Fruit fly (Drosophila melanogaster) whole organism, wandering third instar larva: ENCODE measurements around the gene LysRS.

Source experiments
- Abd-B ChIP-seq: fragments of >200 bp; optimal IDR thresholded peaks from 2 replicates; lab custom pipeline; 2017; ENCODE audit warnings: missing biosample characterization, missing genetic modification characterization
- CG32264 ChIP-seq: fragments of 200-800 bp; sonication (Bioruptor generic); optimal IDR thresholded peaks from 2 replicates; lab custom pipeline; 2016; ENCODE audit warnings: missing biosample characterization, missing genetic modification characterization
- CrebA ChIP-seq: fragments of 200-800 bp; sonication (Bioruptor generic); optimal IDR thresholded peaks from 2 replicates; lab custom pipeline; 2016; ENCODE audit warnings: missing biosample characterization, mild to moderate bottlenecking, missing genetic modification characterization, borderline replicate concordance
- Dfd ChIP-seq: fragments of >200 bp; optimal IDR thresholded peaks from 2 replicates; lab custom pipeline; 2017; ENCODE audit warnings: missing biosample characterization, missing genetic modification characterization
- Dif ChIP-seq: fragments of 200-275, 200-300 bp; sonication (Bioruptor generic); optimal IDR thresholded peaks from 2 replicates; lab custom pipeline; 2018; ENCODE audit warnings: missing biosample characterization, missing genetic modification characterization; ENCODE audit not compliant: partially characterized antibody
- HLH106 ChIP-seq: fragments of 200-800 bp; optimal IDR thresholded peaks from 3 replicates; lab custom pipeline; 2019; ENCODE audit warnings: missing biosample characterization, mild to moderate bottlenecking, missing genetic modification characterization, moderate library complexity
- Hnf4 ChIP-seq: fragments of 200-800 bp; sonication (Bioruptor generic); optimal IDR thresholded peaks from 2 replicates; lab custom pipeline; 2016; ENCODE audit warnings: missing biosample characterization, mild to moderate bottlenecking, missing genetic modification characterization
- Hr78 ChIP-seq: fragments of >200 bp; optimal IDR thresholded peaks from 2 replicates; lab custom pipeline; 2017; ENCODE audit warnings: missing biosample characterization, missing genetic modification characterization
- Hr83 ChIP-seq: fragments of 200-300 bp; sonication (Bioruptor generic); optimal IDR thresholded peaks from 2 replicates; lab custom pipeline; 2016; ENCODE audit warnings: missing biosample characterization, mild to moderate bottlenecking, missing genetic modification characterization, moderate library complexity; ENCODE audit not compliant: poor library complexity, severe bottlenecking
- Jra ChIP-seq: sonication (Bioruptor generic); optimal IDR thresholded peaks from 2 replicates; lab custom pipeline; 2016; ENCODE audit warnings: missing biosample characterization, missing genetic modification characterization
- Mio ChIP-seq: sonication (Bioruptor generic); optimal IDR thresholded peaks from 2 replicates; lab custom pipeline; 2016; ENCODE audit warnings: missing biosample characterization, missing genetic modification characterization
- N ChIP-seq: fragments of >200 bp; optimal IDR thresholded peaks from 2 replicates; lab custom pipeline; 2018; ENCODE audit warnings: missing biosample characterization, missing external identifiers, missing genetic modification characterization
- OdsH ChIP-seq: fragments of 200-800 bp; sonication (Bioruptor generic); optimal IDR thresholded peaks from 2 replicates; lab custom pipeline; 2016; ENCODE audit warnings: missing biosample characterization, mild to moderate bottlenecking, missing genetic modification characterization
- Rel ChIP-seq, 2 experiments: fragments of 200-800 bp; sonication (Bioruptor generic) in 1 of 2; optimal IDR thresholded peaks; 2 replicates in 1 of 2; 3 replicates in 1 of 2; lab custom pipeline; 2016 to 2019; ENCODE audit warnings: mild to moderate bottlenecking in 2 of 2, missing biosample characterization in 2 of 2, missing genetic modification characterization in 2 of 2, moderate library complexity in 1 of 2
- Sp1 ChIP-seq: fragments of 200-800 bp; sonication (Bioruptor generic); optimal IDR thresholded peaks from 3 replicates; lab custom pipeline; 2019; ENCODE audit warnings: missing biosample characterization, mild to moderate bottlenecking, missing genetic modification characterization, moderate library complexity
- Vsx2 ChIP-seq: fragments of 200-300, 225-300 bp; sonication (Bioruptor generic); optimal IDR thresholded peaks from 2 replicates; lab custom pipeline; 2018; ENCODE audit warnings: missing biosample characterization, missing genetic modification characterization; ENCODE audit not compliant: partially characterized antibody
- br ChIP-seq: fragments of 200-800 bp; sonication (Bioruptor generic); optimal IDR thresholded peaks from 2 replicates; lab custom pipeline; 2016; ENCODE audit warnings: missing biosample characterization, missing genetic modification characterization
- brk ChIP-seq: fragments of 200-800 bp; sonication (Bioruptor generic); optimal IDR thresholded peaks from 2 replicates; lab custom pipeline; 2016; ENCODE audit warnings: missing biosample characterization, mild to moderate bottlenecking, missing genetic modification characterization
- dl ChIP-seq, 2 experiments: fragments of 175-275, 200-275 bp in 1 of 2; fragments of 200-275 bp in 1 of 2; sonication (Bioruptor generic); optimal IDR thresholded peaks; lab custom pipeline; 2018; ENCODE audit warnings: mild to moderate bottlenecking in 2 of 2, missing biosample characterization in 2 of 2, missing genetic modification characterization in 2 of 2, moderate library complexity in 2 of 2; ENCODE audit not compliant: partially characterized antibody in 2 of 2, insufficient read depth in 1 of 2
- dmrt93B ChIP-seq: fragments of 200-800 bp; sonication (Bioruptor generic); optimal IDR thresholded peaks from 2 replicates; lab custom pipeline; 2018; ENCODE audit warnings: missing biosample characterization, mild to moderate bottlenecking, missing genetic modification characterization
- dsf ChIP-seq: sonication (Bioruptor generic); optimal IDR thresholded peaks from 2 replicates; lab custom pipeline; 2016; ENCODE audit warnings: missing biosample characterization, missing genetic modification characterization, borderline replicate concordance
- ey ChIP-seq: fragments of 200-800 bp; sonication (Bioruptor generic); optimal IDR thresholded peaks from 2 replicates; lab custom pipeline; 2016; ENCODE audit warnings: missing biosample characterization, missing genetic modification characterization
- foxo ChIP-seq, 2 experiments: fragments of 200-800 bp; sonication (Bioruptor generic); optimal IDR thresholded peaks; 2 replicates in 1 of 2; 3 replicates in 1 of 2; lab custom pipeline; 2016 to 2017; ENCODE audit warnings: missing biosample characterization in 2 of 2, missing genetic modification characterization in 2 of 2
- fru ChIP-seq: fragments of 200-800 bp; sonication (Bioruptor generic); optimal IDR thresholded peaks from 3 replicates; lab custom pipeline; 2016; ENCODE audit warnings: missing biosample characterization, mild to moderate bottlenecking, missing genetic modification characterization
- h ChIP-seq: fragments of 200-800 bp; sonication (Bioruptor generic); optimal IDR thresholded peaks from 3 replicates; lab custom pipeline; 2016; ENCODE audit warnings: missing biosample characterization, mild to moderate bottlenecking, missing genetic modification characterization
- jim ChIP-seq: fragments of 175-275, 200-325 bp; sonication (Bioruptor generic); optimal IDR thresholded peaks from 2 replicates; lab custom pipeline; 2016; ENCODE audit warnings: missing biosample characterization, mild to moderate bottlenecking, missing genetic modification characterization
- lola ChIP-seq: fragments of >200 bp; optimal IDR thresholded peaks from 2 replicates; lab custom pipeline; 2017; ENCODE audit warnings: missing biosample characterization, missing genetic modification characterization
- pan ChIP-seq: fragments of >200 bp; optimal IDR thresholded peaks from 2 replicates; lab custom pipeline; 2017
- psq ChIP-seq: fragments of 200-800 bp; sonication (Bioruptor generic); optimal IDR thresholded peaks from 3 replicates; lab custom pipeline; 2017; ENCODE audit warnings: missing biosample characterization, mild to moderate bottlenecking, missing genetic modification characterization, moderate library complexity
- rgr ChIP-seq: fragments of 200-800 bp; sonication (Bioruptor generic); optimal IDR thresholded peaks from 3 replicates; lab custom pipeline; 2016; ENCODE audit warnings: missing biosample characterization, mild to moderate bottlenecking, missing genetic modification characterization
- sage ChIP-seq: fragments of 200-800 bp; sonication (Bioruptor generic); optimal IDR thresholded peaks from 2 replicates; lab custom pipeline; 2016; ENCODE audit warnings: missing biosample characterization, mild to moderate bottlenecking, missing genetic modification characterization
- sv ChIP-seq: fragments of 200-800 bp; sonication (Bioruptor generic); optimal IDR thresholded peaks from 3 replicates; lab custom pipeline; 2016; ENCODE audit warnings: missing biosample characterization, missing genetic modification characterization
- tai ChIP-seq: sonication (Bioruptor generic); optimal IDR thresholded peaks from 2 replicates; lab custom pipeline; 2016; ENCODE audit warnings: missing biosample characterization, missing genetic modification characterization
- usp ChIP-seq: fragments of >200 bp; optimal IDR thresholded peaks from 2 replicates; lab custom pipeline; 2017; ENCODE audit warnings: missing biosample characterization, missing genetic modification characterization
- woc ChIP-seq: sonication (Bioruptor generic); optimal IDR thresholded peaks from 2 replicates; lab custom pipeline; 2016; ENCODE audit warnings: missing biosample characterization, mild to moderate bottlenecking, missing genetic modification characterization

The LysRS gene

DNA sequence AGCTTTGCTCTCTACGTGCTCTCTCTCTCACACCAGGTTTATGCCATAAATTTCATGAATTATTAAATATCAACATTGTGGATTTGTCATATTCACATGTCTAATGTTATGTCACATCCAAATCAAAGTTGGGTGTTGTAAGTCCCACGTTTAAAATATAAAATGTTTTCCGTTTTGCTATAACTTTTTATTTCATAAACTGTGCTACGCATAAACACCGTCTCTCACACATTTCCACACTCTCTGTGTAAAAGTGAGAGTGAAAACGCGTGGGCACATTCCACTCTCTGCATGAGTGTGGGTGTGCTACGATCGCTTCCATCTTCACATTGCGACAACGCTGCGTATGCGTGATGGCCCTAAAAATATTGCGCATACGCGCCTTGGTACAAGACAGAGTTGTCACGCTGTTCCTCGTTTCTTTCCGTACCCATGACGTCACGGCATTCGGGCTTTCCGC is 32.0 kb upstream of the LysRS start (continued):
- TF ChIP-seq lola (GFP tag; lab: Kevin White, UChicago), result no peak
- peak; percentile 94 for TF ChIP-seq br (GFP tag; lab: Kevin White, UChicago)
- peak; percentile 95 for TF ChIP-seq rgr (GFP tag; lab: Kevin White, UChicago)
- TF ChIP-seq Rel (GFP tag; optimal IDR thresholded peaks at IDR 0.05; lab: Kevin White, UChicago), result peak; percentile 43
- TF ChIP-seq Rel (tag; optimal IDR thresholded peaks at IDR 0.05; lab: Kevin White, UChicago), result peak; percentile 88
- peak; percentile 77 for TF ChIP-seq Jra (GFP tag; lab: Kevin White, UChicago)
- TF ChIP-seq sv (GFP tag; lab: Kevin White, UChicago), result peak; percentile 93
- peak; percentile 83 for TF ChIP-seq dmrt93B

dm6 chrX:9638927-9639420 is 30.3 kb upstream of the LysRS start:
- TF ChIP-seq h (GFP tag; lab: Kevin White, UChicago) (no peak), dl (GFP tag; optimal IDR thresholded peaks at IDR 0.05; lab: Kevin White, UChicago; ENCODE audit: insufficient read depth in 1 of 2, partially characterized antibody in 2 of 2) (peak in 1 of 2 experiments; percentile 32), foxo (GFP tag; optimal IDR thresholded peaks at IDR 0.05; lab: Kevin White, UChicago) (no peak)

DNA sequence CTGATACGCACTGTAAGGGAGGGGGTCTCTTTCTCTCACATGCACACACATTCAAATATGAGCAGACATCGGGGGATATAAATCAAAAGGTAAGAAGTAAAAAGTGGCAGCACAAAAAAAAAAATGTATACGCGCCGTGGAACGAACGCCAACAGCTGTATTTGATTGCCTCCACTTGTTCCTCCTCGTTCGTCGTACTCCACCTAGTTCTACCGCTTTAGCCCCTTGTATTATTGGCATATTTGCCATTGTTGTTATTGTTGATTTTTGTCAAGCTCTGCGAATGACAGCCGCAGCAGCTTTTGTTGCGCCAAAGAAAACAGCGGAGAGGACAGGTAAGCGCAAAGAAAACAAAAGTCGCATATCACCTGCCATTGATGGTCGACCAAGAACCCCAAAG is 28.2 kb upstream of the LysRS start:
- no peak for TF ChIP-seq jim (GFP tag; lab: Kevin White, UChicago)
- TF ChIP-seq Abd-B (GFP tag; lab: Kevin White, UChicago), result no peak
- no peak for TF ChIP-seq foxo (GFP tag; optimal IDR thresholded peaks at IDR 0.05; lab: Kevin White, UChicago)
- no peak for TF ChIP-seq lola (GFP tag; lab: Kevin White, UChicago)
- TF ChIP-seq Dfd (GFP tag; lab: Kevin White, UChicago), result no peak
- no peak for TF ChIP-seq tai (GFP tag; lab: Kevin White, UChicago)
- no peak for TF ChIP-seq Jra (GFP tag; lab: Kevin White, UChicago)
- peak; percentile 36 for TF ChIP-seq psq
- no peak for TF ChIP-seq Hr83 (GFP tag; lab: Kevin White, UChicago)
- peak; percentile 7 for TF ChIP-seq Sp1 (GFP tag; lab: Kevin White, UChicago)
- no peak for TF ChIP-seq Hr78 (GFP tag; lab: Kevin White, UChicago)
- peak; percentile 20 for TF ChIP-seq Hnf4 (GFP tag; lab: Kevin White, UChicago)
- TF ChIP-seq dsf (GFP tag; lab: Kevin White, UChicago), result no peak
- no peak for TF ChIP-seq Mio (GFP tag; lab: Kevin White, UChicago)
- no peak for TF ChIP-seq dl (GFP tag; optimal IDR thresholded peaks at IDR 0.05; lab: Kevin White, UChicago; ENCODE audit: insufficient read depth in 1 of 2, partially characterized antibody in 2 of 2)
- TF ChIP-seq ey (GFP tag; lab: Kevin White, UChicago), result no peak
- no peak for TF ChIP-seq sv (GFP tag; lab: Kevin White, UChicago)
- no peak for TF ChIP-seq N (GFP tag; lab: Kevin White, UChicago)
- peak; percentile 17 for TF ChIP-seq rgr (GFP tag; lab: Kevin White, UChicago)
- peak; percentile 0 for TF ChIP-seq woc (GFP tag; lab: Kevin White, UChicago)
- no peak for TF ChIP-seq OdsH (GFP tag; lab: Kevin White, UChicago)
- no peak for TF ChIP-seq brk (GFP tag; lab: Kevin White, UChicago)
- no peak for TF ChIP-seq CrebA (GFP tag; lab: Kevin White, UChicago)
- no peak for TF ChIP-seq dmrt93B
- TF ChIP-seq h (GFP tag; lab: Kevin White, UChicago), result peak; percentile 23
- peak; percentile 39 for TF ChIP-seq sage (GFP tag; lab: Kevin White, UChicago)

dm6 chrX:9617598-9618076 is 9.0 kb upstream of the LysRS start:
- TF ChIP-seq Rel (GFP tag; optimal IDR thresholded peaks at IDR 0.05; lab: Kevin White, UChicago), result no peak
- TF ChIP-seq Rel (tag; optimal IDR thresholded peaks at IDR 0.05; lab: Kevin White, UChicago), result peak; percentile 97
- no peak for TF ChIP-seq ey (GFP tag; lab: Kevin White, UChicago)

- TF ChIP-seq Mio (GFP tag; lab: Kevin White, UChicago) (no peak), CG32264 (no peak), Dfd (GFP tag; lab: Kevin White, UChicago) (no peak), brk (GFP tag; lab: Kevin White, UChicago) (no peak), Jra (GFP tag; lab: Kevin White, UChicago) (no peak), usp (no peak), OdsH (GFP tag; lab: Kevin White, UChicago) (no peak), CrebA (GFP tag; lab: Kevin White, UChicago) (no peak), N (GFP tag; lab: Kevin White, UChicago) (no peak), Rel (GFP tag; optimal IDR thresholded peaks at IDR 0.05; lab: Kevin White, UChicago) (no peak), Rel (tag; optimal IDR thresholded peaks at IDR 0.05; lab: Kevin White, UChicago) (no peak), fru (GFP tag; lab: Kevin White, UChicago) (peak; percentile 46), Sp1 (GFP tag; lab: Kevin White, UChicago) (peak; percentile 7), dmrt93B (no peak), Vsx2 (GFP tag; lab: Kevin White, UChicago) (no peak), Hnf4 (GFP tag; lab: Kevin White, UChicago) (no peak), h (GFP tag; lab: Kevin White, UChicago) (no peak), foxo (GFP tag; optimal IDR thresholded peaks at IDR 0.05; lab: Kevin White, UChicago) (peak in 1 of 2 experiments; percentile 46), sv (GFP tag; lab: Kevin White, UChicago) (no peak), rgr (GFP tag; lab: Kevin White, UChicago) (peak; percentile 22), dl (GFP tag; optimal IDR thresholded peaks at IDR 0.05; lab: Kevin White, UChicago; ENCODE audit: insufficient read depth in 1 of 2, partially characterized antibody in 2 of 2) (no peak), Hr83 (GFP tag; lab: Kevin White, UChicago) (no peak), HLH106 (tag; lab: Kevin White, UChicago) (peak; percentile 12), Dif (GFP tag; lab: Kevin White, UChicago) (no peak), pan (lab: Kevin White, UChicago) (no peak), Abd-B (GFP tag; lab: Kevin White, UChicago) (no peak)
Observed at dm6 chrX:9615471-9615870, 6.8 kb upstream of the LysRS start.
